Fruit fly (Drosophila melanogaster): Measurements from ENCODE around the gene Mhcl.
A peak's percentile ranks its signal among the peaks of the same experiment; 100 is the strongest.

Gene Mhcl

dm6 chr3R:16038049-16038448 is 60.5 kb downstream of the Mhcl start:
- 0 out of 3 replicates have a peak, but pooled peaks have one; percentile 38 for TF ChIP-seq mld (GFP tag; IDR thresholded peaks at IDR 0.05; ENCODE audit: partially characterized antibody)
- TF ChIP-seq CG8765 (GFP tag; IDR thresholded peaks at IDR 0.05), result no peak
- no peak for TF ChIP-seq CG4360 (GFP tag; IDR thresholded peaks at IDR 0.05)
- TF ChIP-seq Dref (GFP tag; IDR thresholded peaks at IDR 0.05), result 0 out of 2 replicates have a peak, but pooled peaks have one; percentile 5
- no peak for TF ChIP-seq D (optimal IDR thresholded peaks at IDR 0.05)
- TF ChIP-seq D (GFP tag; optimal IDR thresholded peaks at IDR 0.05), result no peak
- TF ChIP-seq wdn (GFP tag; IDR thresholded peaks at IDR 0.05), result no peak
- TF ChIP-seq CG11560 (tag; IDR thresholded peaks at IDR 0.05), result no peak
- TF ChIP-seq Hmx (GFP tag; optimal IDR thresholded peaks at IDR 0.05), result no peak
- TF ChIP-seq CG1832 (GFP tag; optimal IDR thresholded peaks at IDR 0.05), result peak; percentile 27
- TF ChIP-seq Atf-2 (GFP tag; optimal IDR thresholded peaks at IDR 0.05), result no peak
- no peak for TF ChIP-seq ken (GFP tag; IDR thresholded peaks at IDR 0.05)
- no peak for TF ChIP-seq CG9437 (GFP tag; optimal IDR thresholded peaks at IDR 0.05)
- no peak for TF ChIP-seq br (optimal IDR thresholded peaks at IDR 0.05)
- no peak for TF ChIP-seq ash1 (GFP tag; optimal IDR thresholded peaks at IDR 0.05)
- no peak for TF ChIP-seq dm (GFP tag; optimal IDR thresholded peaks at IDR 0.05)
- TF ChIP-seq phol (tag; optimal IDR thresholded peaks at IDR 0.05), result peak; percentile 40
- TF ChIP-seq ato (GFP tag; IDR thresholded peaks at IDR 0.05; ENCODE audit: partially characterized antibody), result no peak
- no peak for TF ChIP-seq Atf3 (GFP tag; optimal IDR thresholded peaks at IDR 0.05)
- 0 out of 2 replicates have a peak, but pooled peaks have one; percentile 21 for TF ChIP-seq chm (GFP tag; IDR thresholded peaks at IDR 0.05)
- TF ChIP-seq Nf-YB (GFP tag; optimal IDR thresholded peaks at IDR 0.05), result peak; percentile 97
- no peak for TF ChIP-seq cwo (GFP tag; optimal IDR thresholded peaks at IDR 0.05)
- 0 out of 2 replicates have a peak, but pooled peaks have one; percentile 50 for TF ChIP-seq CG16779 (GFP tag; IDR thresholded peaks at IDR 0.05)
- TF ChIP-seq Nf-YC (tag; optimal IDR thresholded peaks at IDR 0.05), result peak; percentile 95
- TF ChIP-seq luna (GFP tag; optimal IDR thresholded peaks at IDR 0.05), result no peak
- 0 out of 3 replicates have a peak, but pooled peaks have one; percentile 11 for TF ChIP-seq vnd (GFP tag; IDR thresholded peaks at IDR 0.05; ENCODE audit: partially characterized antibody)
- 0 out of 3 replicates have a peak, but pooled peaks have one; percentile 9 for TF ChIP-seq CG11456 (GFP tag; IDR thresholded peaks at IDR 0.05)
- TF ChIP-seq CG10431 (GFP tag; optimal IDR thresholded peaks at IDR 0.05), result no peak
- no peak for TF ChIP-seq CG34224 (GFP tag; IDR thresholded peaks at IDR 0.05; ENCODE audit: partially characterized antibody)
- no peak for TF ChIP-seq bsh (GFP tag; optimal IDR thresholded peaks at IDR 0.05)
- peak; percentile 59; the same call in 1 of the 2 replicates for TF ChIP-seq seq (GFP tag; IDR thresholded peaks at IDR 0.05)

DNA sequence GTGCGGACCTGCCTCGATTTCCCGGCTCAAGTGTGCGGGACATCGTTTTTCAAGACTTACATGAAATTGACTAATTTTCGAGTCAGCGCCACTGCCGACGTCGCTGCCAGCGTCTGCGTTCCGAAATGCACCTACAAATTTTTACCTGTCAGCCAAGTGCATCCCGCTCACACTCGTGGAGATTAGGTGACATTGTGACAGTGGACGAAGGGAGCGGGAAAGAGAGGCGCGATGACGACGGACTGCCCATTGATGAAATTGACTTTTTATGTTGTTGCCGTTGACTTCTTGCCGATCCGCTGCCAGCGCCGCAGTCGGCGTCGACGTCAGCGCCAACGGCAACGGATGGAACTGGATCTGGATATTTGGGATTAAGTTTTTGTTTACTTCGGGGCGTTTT is 64.4 kb downstream of the Mhcl start:
- TF ChIP-seq CG13123 (GFP tag; optimal IDR thresholded peaks at IDR 0.05) (no peak), Atf3 (GFP tag; optimal IDR thresholded peaks at IDR 0.05) (no peak), unpg (GFP tag; optimal IDR thresholded peaks at IDR 0.05) (no peak), bowl (GFP tag; IDR thresholded peaks at IDR 0.05) (no peak), CG2129 (GFP tag; IDR thresholded peaks at IDR 0.05; ENCODE audit: partially characterized antibody) (no peak), Rx (GFP tag; IDR thresholded peaks at IDR 0.05) (no peak), so (GFP tag; IDR thresholded peaks at IDR 0.05) (no peak), tll (GFP tag; optimal IDR thresholded peaks at IDR 0.05) (peak in 1 of 2 experiments; percentile 100), sens-2 (GFP tag; IDR thresholded peaks at IDR 0.05) (no peak), CG11093 (GFP tag; IDR thresholded peaks at IDR 0.05) (no peak), CG14965 (GFP tag; optimal IDR thresholded peaks at IDR 0.05; ENCODE audit: borderline replicate concordance) (no peak), CG10321 (GFP tag; IDR thresholded peaks at IDR 0.05) (0 out of 2 replicates have a peak, but pooled peaks have one; percentile 6), CG14014 (GFP tag; IDR thresholded peaks at IDR 0.05) (no peak), C15 (GFP tag; IDR thresholded peaks at IDR 0.05) (no peak), CG16813 (GFP tag; IDR thresholded peaks at IDR 0.05; ENCODE audit: partially characterized antibody) (no peak), cad (GFP tag; optimal IDR thresholded peaks at IDR 0.05) (peak; percentile 57), zf30C (GFP tag; optimal IDR thresholded peaks at IDR 0.05) (peak; percentile 37), slbo (GFP tag; IDR thresholded peaks at IDR 0.05) (no peak), Nf-YB (GFP tag; optimal IDR thresholded peaks at IDR 0.05) (peak; percentile 63), CG4360 (GFP tag; IDR thresholded peaks at IDR 0.05) (peak; percentile 60; the same call in 1 of the 2 replicates), CG1832 (GFP tag; optimal IDR thresholded peaks at IDR 0.05) (peak; percentile 63), oc (tag; optimal IDR thresholded peaks at IDR 0.05) (peak; percentile 44), HLH3B (GFP tag; IDR thresholded peaks at IDR 0.05) (no peak), CG15479 (GFP tag; optimal IDR thresholded peaks at IDR 0.05) (peak; percentile 83)
